Fruit fly (Drosophila melanogaster) whole organism, embryonic: ENCODE results near the gene sisA.

Experiments
- Bgb ChIP-seq: fragments of 200-800 bp; sonication (Bioruptor generic); IDR thresholded peaks from 2 replicates; pipeline ENCODE4 v1.3.6; 2022; ENCODE audit warnings: missing biosample characterization, missing genetic modification characterization; ENCODE audit not compliant: partially characterized antibody
- CG10959 ChIP-seq: fragments of 200-800 bp; sonication (Bioruptor generic); IDR thresholded peaks from 2 replicates; pipeline ENCODE4 v1.3.6; 2022; ENCODE audit warnings: missing biosample characterization, missing genetic modification characterization
- CG11085 ChIP-seq: fragments of 200-800 bp; sonication (Bioruptor generic); IDR thresholded peaks from 2 replicates; pipeline ENCODE4 v1.3.6; 2022; ENCODE audit warnings: missing biosample characterization, missing genetic modification characterization
- CG11093 ChIP-seq: fragments of 200-800 bp; sonication (Bioruptor generic); IDR thresholded peaks from 3 replicates; pipeline ENCODE4 v1.3.6; 2022; ENCODE audit warnings: missing biosample characterization, missing genetic modification characterization
- CG11560 ChIP-seq: fragments of 200-800 bp; sonication (Bioruptor generic); IDR thresholded peaks from 3 replicates; pipeline ENCODE4 v1.3.6; 2022; ENCODE audit warnings: missing biosample characterization, missing genetic modification characterization
- CG12155 ChIP-seq: fragments of 200-800 bp; sonication (Bioruptor generic); optimal IDR thresholded peaks from 3 replicates; lab custom pipeline; 2016; ENCODE audit warnings: missing biosample characterization, missing genetic modification characterization
- CG12236 ChIP-seq: fragments of 200-800 bp; sonication (Bioruptor generic); optimal IDR thresholded peaks from 2 replicates; lab custom pipeline; 2016; ENCODE audit warnings: missing biosample characterization, missing genetic modification characterization
- CG12659 ChIP-seq: fragments of 200-800 bp; sonication (Bioruptor generic); optimal IDR thresholded peaks from 3 replicates; lab custom pipeline; 2017; ENCODE audit warnings: mild to moderate bottlenecking, missing biosample characterization, missing genetic modification reagents, missing genetic modification characterization
- CG14014 ChIP-seq: fragments of 200-800 bp; sonication (Bioruptor generic); IDR thresholded peaks from 2 replicates; pipeline ENCODE4 v1.3.6; 2022; ENCODE audit warnings: missing biosample characterization, missing genetic modification characterization
- CG14710 ChIP-seq: fragments of 200-800 bp; sonication (Bioruptor generic); optimal IDR thresholded peaks from 3 replicates; lab custom pipeline; 2019; ENCODE audit warnings: missing biosample characterization, mild to moderate bottlenecking, missing genetic modification characterization, moderate library complexity
- CG15514 ChIP-seq: fragments of 200-800 bp; sonication (Bioruptor generic); optimal IDR thresholded peaks from 3 replicates; lab custom pipeline; 2017; ENCODE audit warnings: missing biosample characterization, missing genetic modification characterization, mild to moderate bottlenecking, moderate library complexity, missing genetic modification reagents
- CG18764 ChIP-seq: fragments of 200-800 bp; sonication (Bioruptor generic); optimal IDR thresholded peaks from 3 replicates; lab custom pipeline; 2016; ENCODE audit warnings: missing biosample characterization, missing genetic modification characterization
- CG2120 ChIP-seq: fragments of 200-800 bp; sonication (Bioruptor generic); optimal IDR thresholded peaks from 3 replicates; lab custom pipeline; 2016; ENCODE audit warnings: missing biosample characterization, missing genetic modification characterization
- CG2129 ChIP-seq: fragments of 200-800 bp; sonication (Bioruptor generic); IDR thresholded peaks from 2 replicates; pipeline ENCODE4 v1.3.6; 2022; ENCODE audit warnings: missing biosample characterization, missing genetic modification characterization; ENCODE audit not compliant: partially characterized antibody
- CG3065 ChIP-seq: fragments of 200-800 bp; sonication (Bioruptor generic); optimal IDR thresholded peaks from 2 replicates; lab custom pipeline; 2016; ENCODE audit warnings: missing biosample characterization, missing genetic modification characterization
- CG31224 ChIP-seq: fragments of 200-800 bp; sonication (Bioruptor generic); IDR thresholded peaks from 2 replicates; pipeline ENCODE4 v1.3.6; 2022; ENCODE audit warnings: missing biosample characterization, missing genetic modification characterization
- CG33213 ChIP-seq: fragments of 200-800 bp; sonication (Bioruptor generic); optimal IDR thresholded peaks from 3 replicates; lab custom pipeline; 2016; ENCODE audit warnings: missing biosample characterization, missing genetic modification characterization
- CG3995 ChIP-seq: fragments of 200-800 bp; sonication (Bioruptor generic); optimal IDR thresholded peaks from 3 replicates; lab custom pipeline; 2016; ENCODE audit warnings: missing biosample characterization, missing genetic modification characterization
- CG6683 ChIP-seq: fragments of 200-800 bp; sonication (Bioruptor generic); optimal IDR thresholded peaks from 2 replicates; lab custom pipeline; 2017; ENCODE audit warnings: missing biosample characterization, mild to moderate bottlenecking, missing genetic modification characterization, missing genetic modification reagents
- CG6791 ChIP-seq: fragments of 200-800 bp; sonication (Bioruptor generic); IDR thresholded peaks from 3 replicates; pipeline ENCODE4 v1.3.6; 2022; ENCODE audit warnings: missing biosample characterization, missing genetic modification characterization; ENCODE audit not compliant: partially characterized antibody
- CG9215 ChIP-seq: fragments of 200-800 bp; sonication (Bioruptor generic); IDR thresholded peaks from 2 replicates; pipeline ENCODE4 v1.3.6; 2022; ENCODE audit warnings: missing biosample characterization, missing genetic modification characterization
- CG9797 ChIP-seq: fragments of 200-800 bp; sonication (Bioruptor generic); optimal IDR thresholded peaks from 3 replicates; lab custom pipeline; 2018; ENCODE audit warnings: missing biosample characterization, mild to moderate bottlenecking, missing genetic modification characterization
- Dll ChIP-seq: fragments of 200-800 bp; sonication (Bioruptor generic); IDR thresholded peaks from 4 replicates; pipeline ENCODE4 v1.3.6; 2022; ENCODE audit warnings: missing biosample characterization, missing genetic modification characterization; ENCODE audit not compliant: partially characterized antibody
- Dp ChIP-seq: fragments of 200-800 bp; sonication (Bioruptor generic); optimal IDR thresholded peaks from 2 replicates; lab custom pipeline; 2018; ENCODE audit warnings: missing biosample characterization, mild to moderate bottlenecking, missing genetic modification characterization, moderate library complexity
- Elba2 ChIP-seq: fragments of 200-800 bp; sonication (Bioruptor generic); optimal IDR thresholded peaks from 3 replicates; lab custom pipeline; 2016; ENCODE audit warnings: missing biosample characterization, missing genetic modification characterization
- HLH4C ChIP-seq: fragments of 200-800 bp; sonication (Bioruptor generic); IDR thresholded peaks from 3 replicates; pipeline ENCODE4 v1.3.6; 2022; ENCODE audit warnings: missing biosample characterization, missing genetic modification characterization; ENCODE audit not compliant: partially characterized antibody
- HmgZ ChIP-seq: fragments of 200-800 bp; sonication (Bioruptor generic); optimal IDR thresholded peaks from 2 replicates; lab custom pipeline; 2018; ENCODE audit warnings: missing biosample characterization, mild to moderate bottlenecking, missing genetic modification characterization
- Hmr ChIP-seq: fragments of 200-800 bp; sonication (Bioruptor generic); optimal IDR thresholded peaks from 3 replicates; lab custom pipeline; 2017; ENCODE audit warnings: mild to moderate bottlenecking, missing biosample characterization, missing genetic modification reagents, missing genetic modification characterization
- MBD-R2 ChIP-seq: fragments of 200-800 bp; sonication (Bioruptor generic); IDR thresholded peaks from 2 replicates; pipeline ENCODE4 v1.3.6; 2022; ENCODE audit warnings: missing biosample characterization, missing genetic modification characterization
- NfI ChIP-seq: fragments of 200-800 bp; sonication (Bioruptor generic); optimal IDR thresholded peaks from 3 replicates; lab custom pipeline; 2018; ENCODE audit warnings: missing biosample characterization, mild to moderate bottlenecking, missing genetic modification characterization, moderate library complexity
- Sin3A ChIP-seq: fragments of >200 bp; optimal IDR thresholded peaks from 2 replicates; lab custom pipeline; 2018
- Sox100B ChIP-seq: fragments of 200-800 bp; sonication (Bioruptor generic); optimal IDR thresholded peaks from 3 replicates; lab custom pipeline; 2018; ENCODE audit warnings: missing biosample characterization, mild to moderate bottlenecking, missing genetic modification characterization
- ab ChIP-seq: fragments of 200-800 bp; sonication (Bioruptor generic); optimal IDR thresholded peaks from 2 replicates; lab custom pipeline; 2016; ENCODE audit warnings: missing biosample characterization, missing genetic modification characterization
- ato ChIP-seq: fragments of 200-800 bp; sonication (Bioruptor generic); IDR thresholded peaks from 2 replicates; pipeline ENCODE4 v1.3.6; 2022; ENCODE audit warnings: missing biosample characterization, missing genetic modification characterization; ENCODE audit not compliant: partially characterized antibody
- caup ChIP-seq: fragments of 200-800 bp; sonication (Bioruptor generic); optimal IDR thresholded peaks from 3 replicates; lab custom pipeline; 2017; ENCODE audit warnings: missing biosample characterization, mild to moderate bottlenecking, missing genetic modification characterization, moderate library complexity; ENCODE audit not compliant: severe bottlenecking
- chinmo ChIP-seq: fragments of 200-800 bp; sonication (Bioruptor generic); IDR thresholded peaks from 4 replicates; pipeline ENCODE4 v1.3.6; 2022; ENCODE audit warnings: missing biosample characterization, missing genetic modification characterization; ENCODE audit not compliant: partially characterized antibody
- corto ChIP-seq: fragments of 200-800 bp; sonication (Bioruptor generic); optimal IDR thresholded peaks from 2 replicates; lab custom pipeline; 2016; ENCODE audit warnings: missing biosample characterization, mild to moderate bottlenecking, missing genetic modification characterization, moderate library complexity
- fd64A ChIP-seq: fragments of 200-800 bp; sonication (Bioruptor generic); optimal IDR thresholded peaks from 3 replicates; lab custom pipeline; 2018; ENCODE audit warnings: missing biosample characterization, mild to moderate bottlenecking, missing genetic modification characterization
- fd96Cb ChIP-seq: fragments of 200-800 bp; sonication (Bioruptor generic); optimal IDR thresholded peaks from 2 replicates; lab custom pipeline; 2018; ENCODE audit warnings: missing biosample characterization, mild to moderate bottlenecking, missing genetic modification characterization, moderate library complexity
- gfzf ChIP-seq: fragments of 200-800 bp; sonication (Bioruptor generic); optimal IDR thresholded peaks from 2 replicates; lab custom pipeline; 2016; ENCODE audit warnings: missing biosample characterization, mild to moderate bottlenecking, missing genetic modification characterization, moderate library complexity
- grn ChIP-seq: fragments of 200-800 bp; sonication (Bioruptor generic); optimal IDR thresholded peaks from 3 replicates; lab custom pipeline; 2017; ENCODE audit warnings: missing biosample characterization, missing genetic modification characterization
- ind ChIP-seq: fragments of 200-800 bp; sonication (Bioruptor generic); optimal IDR thresholded peaks from 3 replicates; lab custom pipeline; 2016; ENCODE audit warnings: missing biosample characterization, missing genetic modification characterization
- insv ChIP-seq, 2 experiments: fragments of 200-800 bp; sonication (Bioruptor generic); optimal IDR thresholded peaks; 3 replicates each; lab custom pipeline; 2016 to 2018; ENCODE audit warnings: missing biosample characterization in 2 of 2, missing genetic modification characterization in 2 of 2
- row ChIP-seq: fragments of 200-800 bp; sonication (Bioruptor generic); IDR thresholded peaks from 3 replicates; pipeline ENCODE4 v1.3.6; 2022; ENCODE audit warnings: missing biosample characterization, missing genetic modification characterization
- sna ChIP-seq: fragments of 200-800 bp; sonication (Bioruptor generic); IDR thresholded peaks from 2 replicates; pipeline ENCODE4 v1.3.6; 2022; ENCODE audit warnings: missing biosample characterization, missing genetic modification characterization; ENCODE audit not compliant: partially characterized antibody
- trem ChIP-seq: fragments of 200-800 bp; optimal IDR thresholded peaks from 3 replicates; lab custom pipeline; 2019; ENCODE audit warnings: missing biosample characterization, mild to moderate bottlenecking, missing genetic modification characterization, moderate library complexity
- vnd ChIP-seq: fragments of 200-800 bp; sonication (Bioruptor generic); IDR thresholded peaks from 3 replicates; pipeline ENCODE4 v1.3.6; 2022; ENCODE audit warnings: missing biosample characterization, missing genetic modification characterization; ENCODE audit not compliant: partially characterized antibody
- yki ChIP-seq: fragments of >200 bp; optimal IDR thresholded peaks from 3 replicates; lab custom pipeline; 2018
- zen ChIP-seq: fragments of 200-800 bp; sonication (Bioruptor generic); optimal IDR thresholded peaks from 3 replicates; lab custom pipeline; 2018; ENCODE audit warnings: missing biosample characterization, mild to moderate bottlenecking, missing genetic modification characterization, moderate library complexity
- zen2 ChIP-seq: fragments of 200-800 bp; sonication (Bioruptor generic); IDR thresholded peaks from 3 replicates; pipeline ENCODE4 v1.3.6; 2022; ENCODE audit warnings: missing biosample characterization, missing genetic modification characterization; ENCODE audit not compliant: partially characterized antibody

The sisA gene

dm6 chrX:11369374-11369773 lies 47.2 kb upstream of the sisA start, which contains the start of gene dlg1 (continued):
- TF ChIP-seq Sox100B (GFP tag; lab: Kevin White, UChicago) (no peak), zen2 (GFP tag; lab: Robert Waterston, UW) (peak; percentile 10; the same call in 1 of the 3 replicates), CG14710 (tag; lab: Kevin White, UChicago) (peak; percentile 43), CG3065 (GFP tag; lab: Kevin White, UChicago) (no peak), CG31224 (GFP tag; lab: Robert Waterston, UW) (no peak), ab (no peak), grn (GFP tag; lab: Kevin White, UChicago) (no peak), CG12155 (GFP tag; lab: Kevin White, UChicago) (no peak), Bgb (GFP tag; lab: Robert Waterston, UW) (peak; percentile 65), row (peak; percentile 33; the same call in 1 of the 3 replicates), Hmr (GFP tag; lab: Kevin White, UChicago) (no peak), Dp (GFP tag; lab: Kevin White, UChicago) (peak; percentile 73), yki (lab: Kevin White, UChicago) (no peak), CG15514 (peak; percentile 97), fd64A (GFP tag; lab: Kevin White, UChicago) (no peak), CG2129 (GFP tag; lab: Robert Waterston, UW) (peak; percentile 31; the same call in 1 of the 2 replicates), CG12659 (GFP tag; lab: Kevin White, UChicago) (peak; percentile 25), CG14014 (GFP tag; lab: Robert Waterston, UW) (no peak), gfzf (peak; percentile 67), fd96Cb (no peak), ind (GFP tag; lab: Kevin White, UChicago) (no peak), NfI (no peak), CG11560 (tag; lab: Robert Waterston, UW) (peak; percentile 93), CG12236 (no peak), Dll (GFP tag; lab: Robert Waterston, UW) (peak; percentile 82), CG9215 (GFP tag; lab: Robert Waterston, UW) (no peak), CG9797 (peak; percentile 55), insv (GFP tag; optimal IDR thresholded peaks at IDR 0.05; lab: Kevin White, UChicago) (peak; percentile 94 to 99), HmgZ (peak; percentile 14), MBD-R2 (GFP tag; lab: Robert Waterston, UW) (peak; percentile 56), sna (GFP tag; lab: Robert Waterston, UW) (peak; percentile 56), CG6791 (GFP tag; lab: Robert Waterston, UW) (peak; percentile 49; the same call in 1 of the 3 replicates), CG2120 (GFP tag; lab: Kevin White, UChicago) (no peak), CG33213 (GFP tag; lab: Kevin White, UChicago) (no peak), vnd (peak; percentile 56; the same call in 2 of the 3 replicates), Elba2 (GFP tag; lab: Kevin White, UChicago) (peak; percentile 63), ato (GFP tag; lab: Robert Waterston, UW) (peak; percentile 34; the same call in 1 of the 2 replicates), chinmo (GFP tag; lab: Robert Waterston, UW) (0 out of 4 replicates have a peak, but pooled peaks have one; percentile 49), corto (GFP tag; lab: Kevin White, UChicago) (no peak), caup (GFP tag; lab: Kevin White, UChicago) (no peak), Sin3A (peak; percentile 8), HLH4C (GFP tag; lab: Robert Waterston, UW) (peak; percentile 75), CG10959 (no peak), trem (tag; lab: Kevin White, UChicago) (peak; percentile 37), CG6683 (no peak), CG11085 (GFP tag; lab: Robert Waterston, UW) (no peak), CG3995 (GFP tag; lab: Kevin White, UChicago) (peak; percentile 73), CG11093 (no peak), CG18764 (GFP tag; lab: Kevin White, UChicago) (no peak), zen (tag; lab: Kevin White, UChicago) (peak; percentile 11)
